Fruit fly (Drosophila melanogaster): ENCODE results near the gene CG10479.

CG10479 gene

DNA sequence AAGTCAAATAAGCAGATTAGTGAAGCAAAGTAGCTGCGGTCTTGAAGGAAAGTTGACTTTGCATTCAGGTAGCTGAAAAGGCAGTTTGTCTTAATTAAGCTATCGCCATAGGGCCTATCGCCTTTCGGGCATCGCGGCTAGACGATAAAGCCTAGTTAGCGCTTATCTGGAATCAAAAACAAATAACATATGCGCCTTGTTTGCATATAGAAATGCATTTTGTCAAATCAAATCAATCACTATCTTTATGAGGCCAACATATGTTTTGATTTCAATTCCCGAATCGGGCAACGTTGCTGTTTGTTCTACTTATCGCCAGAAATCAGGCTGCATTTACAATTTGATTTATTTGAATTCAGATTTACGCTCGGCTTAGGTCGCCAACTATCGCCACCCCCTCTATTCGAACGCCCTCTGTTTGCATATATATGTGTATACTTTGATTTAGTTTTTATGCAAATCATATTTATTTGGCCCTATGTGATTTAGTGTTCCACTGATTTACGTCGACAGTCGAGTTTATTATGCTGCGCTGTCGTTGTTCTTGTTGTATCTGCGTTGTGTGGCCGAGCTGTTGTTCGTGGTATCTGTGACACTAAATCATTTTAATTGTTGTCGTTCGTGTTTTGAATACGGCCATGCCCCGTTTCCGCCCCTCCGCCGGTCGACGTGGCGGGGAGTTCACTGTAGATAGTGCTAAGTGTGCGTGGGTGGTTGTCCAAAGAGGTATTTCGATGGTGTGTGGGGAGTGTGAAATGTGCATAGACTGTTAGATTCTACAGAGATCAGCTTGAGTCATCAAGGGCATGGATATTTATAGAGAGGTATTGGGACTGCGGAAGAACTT lies 1.0 kb downstream of the CG10479 start (continued):
- TF ChIP-seq CG4707 (GFP tag; optimal IDR thresholded peaks at IDR 0.05), result no peak
- TF ChIP-seq kay (GFP tag; optimal IDR thresholded peaks at IDR 0.05), result peak; percentile 25
- no peak for TF ChIP-seq chn (GFP tag; optimal IDR thresholded peaks at IDR 0.05)
- TF ChIP-seq CG9797 (GFP tag; optimal IDR thresholded peaks at IDR 0.05), result no peak
- peak; percentile 17 for TF ChIP-seq fd96Cb (tag; optimal IDR thresholded peaks at IDR 0.05)
- no peak for TF ChIP-seq CG3163 (GFP tag; optimal IDR thresholded peaks at IDR 0.05)
- TF ChIP-seq Hmx (GFP tag; optimal IDR thresholded peaks at IDR 0.05), result no peak
- no peak for TF ChIP-seq Hand (GFP tag; optimal IDR thresholded peaks at IDR 0.05)
- TF ChIP-seq sr (GFP tag; IDR thresholded peaks at IDR 0.05), result peak; percentile 92
- peak; percentile 97 for TF ChIP-seq sens (GFP tag)
- TF ChIP-seq CG1233 (GFP tag; optimal IDR thresholded peaks at IDR 0.05), result peak; percentile 46
- TF ChIP-seq Lhr (GFP tag; optimal IDR thresholded peaks at IDR 0.05), result peak; percentile 26
- TF ChIP-seq CG17361 (GFP tag; IDR thresholded peaks at IDR 0.05), result peak; percentile 37; the same call in 2 of the 3 replicates
- TF ChIP-seq jigr1 (GFP tag; IDR thresholded peaks at IDR 0.05), result no peak
- no peak for TF ChIP-seq pzg (GFP tag; optimal IDR thresholded peaks at IDR 0.05)
- no peak for TF ChIP-seq CG14014 (GFP tag; IDR thresholded peaks at IDR 0.05)
- peak; percentile 25 for TF ChIP-seq CG13775 (GFP tag; optimal IDR thresholded peaks at IDR 0.05)
- peak; percentile 6 for TF ChIP-seq TFAM (GFP tag; optimal IDR thresholded peaks at IDR 0.05)
- TF ChIP-seq sisA (GFP tag; IDR thresholded peaks at IDR 0.05), result no peak
- TF ChIP-seq CG14050 (GFP tag; IDR thresholded peaks at IDR 0.05), result no peak
- 0 out of 2 replicates have a peak, but pooled peaks have one; percentile 32 for TF ChIP-seq CG4360 (GFP tag; IDR thresholded peaks at IDR 0.05)
- peak in 1 of 2 experiments; percentile 12 for TF ChIP-seq dpn (GFP tag; optimal IDR thresholded peaks at IDR 0.05)
- peak; percentile 4 for TF ChIP-seq jing (GFP tag; optimal IDR thresholded peaks at IDR 0.05)
- TF ChIP-seq ken (GFP tag; IDR thresholded peaks at IDR 0.05), result no peak
- peak; percentile 78 for TF ChIP-seq Vsx1 (GFP tag; optimal IDR thresholded peaks at IDR 0.05)
- no peak for TF ChIP-seq amos (GFP tag; IDR thresholded peaks at IDR 0.05; ENCODE audit: partially characterized antibody)
- TF ChIP-seq gt (GFP tag; IDR thresholded peaks at IDR 0.05), result peak; percentile 19; the same call in 1 of the 2 replicates
- no peak for TF ChIP-seq bigmax (GFP tag; optimal IDR thresholded peaks at IDR 0.05)
- TF ChIP-seq Spps (tag; optimal IDR thresholded peaks at IDR 0.05), result peak; percentile 25
- no peak for TF ChIP-seq CG6791 (GFP tag; IDR thresholded peaks at IDR 0.05; ENCODE audit: partially characterized antibody)
- TF ChIP-seq Tbp (GFP tag; optimal IDR thresholded peaks at IDR 0.05), result no peak
- TF ChIP-seq dysf (GFP tag; IDR thresholded peaks at IDR 0.05), result no peak
- TF ChIP-seq klu (GFP tag; IDR thresholded peaks at IDR 0.05), result no peak
- peak; percentile 57 for TF ChIP-seq ci (GFP tag; IDR thresholded peaks at IDR 0.05)
- TF ChIP-seq gce (GFP tag; IDR thresholded peaks at IDR 0.05), result no peak
- TF ChIP-seq maf-S (GFP tag; optimal IDR thresholded peaks at IDR 0.05), result no peak
- no peak for TF ChIP-seq Stat92E (GFP tag; optimal IDR thresholded peaks at IDR 0.05)
- peak; percentile 5 for TF ChIP-seq her (GFP tag; optimal IDR thresholded peaks at IDR 0.05)
- TF ChIP-seq CG3065 (GFP tag; optimal IDR thresholded peaks at IDR 0.05), result peak; percentile 59
- TF ChIP-seq ewg (GFP tag; optimal IDR thresholded peaks at IDR 0.05), result peak; percentile 41
- no peak for TF ChIP-seq h (optimal IDR thresholded peaks at IDR 0.05)
- TF ChIP-seq CG15601 (tag; optimal IDR thresholded peaks at IDR 0.05), result peak; percentile 84
- TF ChIP-seq fd102C (GFP tag; optimal IDR thresholded peaks at IDR 0.05), result peak; percentile 29
- peak; percentile 65 for TF ChIP-seq CG11398 (GFP tag; optimal IDR thresholded peaks at IDR 0.05)
- no peak for TF ChIP-seq CG32532 (GFP tag; IDR thresholded peaks at IDR 0.05)
- TF ChIP-seq cad (GFP tag; optimal IDR thresholded peaks at IDR 0.05), result no peak
- TF ChIP-seq pb (GFP tag; optimal IDR thresholded peaks at IDR 0.05), result peak; percentile 25
- TF ChIP-seq sim (GFP tag; IDR thresholded peaks at IDR 0.05), result peak; percentile 41; the same call in 1 of the 2 replicates
- TF ChIP-seq CG10565 (GFP tag; optimal IDR thresholded peaks at IDR 0.05), result no peak
- no peak for TF ChIP-seq Hr3 (GFP tag; optimal IDR thresholded peaks at IDR 0.05)

Measured in whole organism, embryonic.